Worm (Caenorhabditis elegans) whole organism, midembryonic: ENCODE measurements around the gene T10H4.13.
"Not testable (repeated sequence)": the region's sequence is repeated elsewhere in the genome, so short reads cannot be mapped to it uniquely, and the experiment has no call there.

Source experiments
- cog-1 ChIP-seq: sonication (generic microtip); optimal IDR thresholded peaks from 2 replicates; lab custom pipeline; 2016; ENCODE audit warnings: missing genetic modification characterization, missing compliant biosample characterization
- med-1 ChIP-seq: sonication (generic microtip); optimal IDR thresholded peaks from 2 replicates; lab custom pipeline; 2017; ENCODE audit warnings: missing genetic modification characterization, mild to moderate bottlenecking, missing compliant biosample characterization, antibody characterized with exemption, missing genetic modification reagents; ENCODE audit not compliant: insufficient read depth
- ref-1 ChIP-seq: fragments of 200-800 bp; sonication (Bioruptor generic); conservative IDR thresholded peaks from 2 replicates; pipeline ENCODE4 v1.3.6; 2022; ENCODE audit warnings: missing genetic modification reagents, missing genetic modification characterization, missing compliant biosample characterization
- tab-1 ChIP-seq: fragments of 200-800 bp; sonication (Bioruptor generic); IDR thresholded peaks from 2 replicates; pipeline ENCODE4 v1.3.6; 2022; ENCODE audit warnings: missing genetic modification characterization, missing compliant biosample characterization

- not testable (repeated sequence) for TF ChIP-seq med-1 (GFP tag; lab: Kevin White, UChicago); ref-1 (GFP tag; lab: Robert Waterston, UW); tab-1 (GFP tag; lab: Robert Waterston, UW); cog-1 (tag; lab: Kevin White, UChicago)
Measured at ce11 chrV:15262336-15262735, 5.0 kb downstream of the T10H4.13 start, which contains the start of gene M01B2.10.
